Worm (Caenorhabditis elegans) whole organism, late embryonic: ENCODE results near the gene T06C10.3.

Source experiments
- C38D4.7 ChIP-seq: fragments of 200-800 bp; sonication (Bioruptor generic); optimal IDR thresholded peaks from 2 replicates; lab custom pipeline; 2018; ENCODE audit warnings: mild to moderate bottlenecking, missing genetic modification characterization, moderate library complexity, missing compliant biosample characterization
- Y22D7AL.16 ChIP-seq: sonication (generic microtip); optimal IDR thresholded peaks from 2 replicates; lab custom pipeline; 2016; ENCODE audit warnings: missing genetic modification characterization, missing compliant biosample characterization
- ama-1 ChIP-seq: fragments of 150-350 bp; optimal IDR thresholded peaks from 2 replicates; lab custom pipeline; 2014
- ceh-34 ChIP-seq: sonication (generic microtip); optimal IDR thresholded peaks from 2 replicates; lab custom pipeline; 2016; ENCODE audit warnings: mild to moderate bottlenecking, missing genetic modification characterization, missing compliant biosample characterization
- che-1 ChIP-seq: sonication (generic microtip); optimal IDR thresholded peaks from 2 replicates; lab custom pipeline; 2016; ENCODE audit warnings: mild to moderate bottlenecking, missing genetic modification characterization, missing compliant biosample characterization
- dmd-4 ChIP-seq: sonication (generic microtip); optimal IDR thresholded peaks from 2 replicates; lab custom pipeline; 2016; ENCODE audit warnings: borderline replicate concordance, missing genetic modification characterization, missing compliant biosample characterization
- eyg-1 ChIP-seq: sonication (generic microtip); optimal IDR thresholded peaks from 2 replicates; lab custom pipeline; 2016; ENCODE audit warnings: missing genotype, missing genetic modification characterization, missing compliant biosample characterization
- fkh-10 ChIP-seq: fragments of 150-350 bp; optimal IDR thresholded peaks from 2 replicates; lab custom pipeline; 2014; ENCODE audit warnings: missing biosample characterization, missing genetic modification reagents, missing genetic modification characterization
- lin-11 ChIP-seq: fragments of 200-800 bp; sonication (Bioruptor generic); optimal IDR thresholded peaks from 2 replicates; lab custom pipeline; 2018; ENCODE audit warnings: mild to moderate bottlenecking, missing genetic modification characterization, missing compliant biosample characterization
- tbx-2 ChIP-seq: sonication (generic microtip); optimal IDR thresholded peaks from 2 replicates; lab custom pipeline; 2016; ENCODE audit warnings: missing genetic modification characterization, missing compliant biosample characterization
- unc-55 ChIP-seq: sonication (generic microtip); optimal IDR thresholded peaks from 2 replicates; lab custom pipeline; 2017; ENCODE audit warnings: missing biosample characterization, missing genetic modification reagents, missing genetic modification characterization
- ztf-16 ChIP-seq: sonication (generic microtip); optimal IDR thresholded peaks from 2 replicates; lab custom pipeline; 2017; ENCODE audit warnings: missing genetic modification characterization, missing compliant biosample characterization

DNA sequence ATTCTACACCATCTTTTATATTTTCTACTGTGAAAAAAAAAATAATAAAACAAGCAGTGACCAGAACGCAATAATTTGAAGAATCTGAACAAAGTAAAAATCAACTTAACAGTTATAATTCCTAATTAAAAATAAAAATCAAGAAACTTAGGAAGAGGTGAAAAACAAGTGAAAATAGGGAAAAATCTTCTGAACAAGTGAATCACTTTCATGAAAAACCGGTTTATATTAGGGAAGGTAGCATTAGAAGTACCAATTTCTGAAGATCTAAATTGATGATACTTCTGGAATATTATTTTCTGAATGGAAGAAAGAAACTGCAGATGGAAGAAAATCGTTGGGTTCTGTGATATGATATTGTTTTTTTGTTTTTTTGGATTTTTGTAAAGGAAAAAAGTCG lies 34.1 kb upstream of the T06C10.3 start:
- TF ChIP-seq tbx-2 (no peak), fkh-10 (no peak), ztf-16 (tag; lab: Kevin White, UChicago) (no peak), unc-55 (GFP tag; lab: Kevin White, UChicago) (no peak), C38D4.7 (GFP tag; lab: Kevin White, UChicago) (no peak), eyg-1 (no peak), lin-11 (tag; lab: Kevin White, UChicago) (no peak), dmd-4 (tag; lab: Kevin White, UChicago) (no peak), ceh-34 (no peak), ama-1 (lab: Kevin White, UChicago) (no peak), Y22D7AL.16 (tag; lab: Kevin White, UChicago) (no peak), che-1 (no peak)
